Fruit fly (Drosophila melanogaster) whole organism, embryonic: Measurements from ENCODE around the gene dmrt11E.

ENCODE experiments used
- Abd-B ChIP-seq: fragments of 200-800 bp; sonication (Bioruptor generic); optimal IDR thresholded peaks from 2 replicates; lab custom pipeline; 2018; ENCODE audit warnings: missing biosample characterization, mild to moderate bottlenecking, missing genetic modification characterization, moderate library complexity
- CG10654 ChIP-seq: fragments of 200-800 bp; sonication (Bioruptor generic); optimal IDR thresholded peaks from 2 replicates; lab custom pipeline; 2016; ENCODE audit warnings: missing biosample characterization, missing genetic modification characterization
- CG11398 ChIP-seq: fragments of 200-800 bp; sonication (Bioruptor generic); optimal IDR thresholded peaks from 2 replicates; lab custom pipeline; 2016; ENCODE audit warnings: missing biosample characterization, missing genetic modification characterization
- CG11456 ChIP-seq: fragments of 200-800 bp; sonication (Bioruptor generic); IDR thresholded peaks from 3 replicates; pipeline ENCODE4 v1.3.6; 2022; ENCODE audit warnings: missing biosample characterization, missing genetic modification characterization
- CG12744 ChIP-seq: fragments of 200-800 bp; sonication (Bioruptor generic); optimal IDR thresholded peaks from 2 replicates; lab custom pipeline; 2016; ENCODE audit warnings: missing biosample characterization, missing genetic modification characterization
- CG12942 ChIP-seq: fragments of 200-800 bp; sonication (Bioruptor generic); optimal IDR thresholded peaks from 3 replicates; lab custom pipeline; 2016; ENCODE audit warnings: missing biosample characterization, missing genetic modification characterization
- CG14014 ChIP-seq: fragments of 200-800 bp; sonication (Bioruptor generic); IDR thresholded peaks from 2 replicates; pipeline ENCODE4 v1.3.6; 2022; ENCODE audit warnings: missing biosample characterization, missing genetic modification characterization
- CG14050 ChIP-seq: fragments of 200-800 bp; sonication (Bioruptor generic); IDR thresholded peaks from 3 replicates; pipeline ENCODE4 v1.3.6; 2022; ENCODE audit warnings: missing biosample characterization, missing genetic modification characterization
- CG14441 ChIP-seq: fragments of 200-800 bp; sonication (Bioruptor generic); IDR thresholded peaks from 2 replicates; pipeline ENCODE4 v1.3.6; 2022; ENCODE audit warnings: missing biosample characterization, missing genetic modification characterization
- CG14710 ChIP-seq: fragments of 200-800 bp; sonication (Bioruptor generic); optimal IDR thresholded peaks from 3 replicates; lab custom pipeline; 2019; ENCODE audit warnings: missing biosample characterization, mild to moderate bottlenecking, missing genetic modification characterization, moderate library complexity
- CG14860 ChIP-seq: fragments of 200-800 bp; sonication (Bioruptor generic); IDR thresholded peaks from 3 replicates; pipeline ENCODE4 v1.3.6; 2022; ENCODE audit warnings: missing biosample characterization, missing genetic modification characterization; ENCODE audit not compliant: partially characterized antibody
- CG1529 ChIP-seq: fragments of 200-800 bp; sonication (Bioruptor generic); optimal IDR thresholded peaks from 3 replicates; lab custom pipeline; 2018; ENCODE audit warnings: missing biosample characterization, missing genetic modification characterization
- CG1602 ChIP-seq: fragments of 200-800 bp; sonication (Bioruptor generic); optimal IDR thresholded peaks from 3 replicates; lab custom pipeline; 2016; ENCODE audit warnings: missing biosample characterization, missing genetic modification characterization
- CG17361 ChIP-seq: fragments of 200-800 bp; sonication (Bioruptor generic); IDR thresholded peaks from 3 replicates; pipeline ENCODE4 v1.3.6; 2022; ENCODE audit warnings: missing biosample characterization, missing genetic modification characterization
- CG17568 ChIP-seq: fragments of 200-800 bp; sonication (Bioruptor generic); optimal IDR thresholded peaks from 2 replicates; lab custom pipeline; 2018; ENCODE audit warnings: missing biosample characterization, mild to moderate bottlenecking, missing genetic modification characterization, moderate library complexity
- CG18619 ChIP-seq: fragments of 200-800 bp; sonication (Bioruptor generic); optimal IDR thresholded peaks from 3 replicates; lab custom pipeline; 2017; ENCODE audit warnings: missing biosample characterization, mild to moderate bottlenecking, missing genetic modification characterization
- CG30403 ChIP-seq: fragments of 200-800 bp; sonication (Bioruptor generic); optimal IDR thresholded peaks from 3 replicates; lab custom pipeline; 2016; ENCODE audit warnings: missing biosample characterization, missing genetic modification characterization
- CG32772 ChIP-seq: fragments of 200-800 bp; sonication (Bioruptor generic); IDR thresholded peaks from 2 replicates; pipeline ENCODE4 v1.3.6; 2022; ENCODE audit warnings: missing biosample characterization, missing genetic modification characterization
- CG3407 ChIP-seq: fragments of 200-800 bp; sonication (Bioruptor generic); optimal IDR thresholded peaks from 2 replicates; lab custom pipeline; 2018; ENCODE audit warnings: missing biosample characterization, mild to moderate bottlenecking, missing genetic modification characterization
- CG34224 ChIP-seq: fragments of 200-800 bp; sonication (Bioruptor generic); IDR thresholded peaks from 3 replicates; pipeline ENCODE4 v1.3.6; 2022; ENCODE audit warnings: missing biosample characterization, missing genetic modification characterization; ENCODE audit not compliant: partially characterized antibody
- CG34422 ChIP-seq: fragments of 200-800 bp; sonication (Bioruptor generic); IDR thresholded peaks from 3 replicates; pipeline ENCODE4 v1.3.6; 2022; ENCODE audit warnings: missing biosample characterization, missing genetic modification characterization
- CG6683 ChIP-seq: fragments of 200-800 bp; sonication (Bioruptor generic); optimal IDR thresholded peaks from 2 replicates; lab custom pipeline; 2017; ENCODE audit warnings: missing biosample characterization, mild to moderate bottlenecking, missing genetic modification characterization, missing genetic modification reagents
- CG7745 ChIP-seq: fragments of 200-800 bp; sonication (Bioruptor generic); optimal IDR thresholded peaks from 2 replicates; lab custom pipeline; 2018; ENCODE audit warnings: missing biosample characterization, mild to moderate bottlenecking, missing genetic modification characterization, moderate library complexity
- CG9437 ChIP-seq: fragments of 200-800 bp; sonication (Bioruptor generic); optimal IDR thresholded peaks from 2 replicates; lab custom pipeline; 2018; ENCODE audit warnings: missing biosample characterization, mild to moderate bottlenecking, missing genetic modification characterization
- CG9932 ChIP-seq: fragments of 200-800 bp; sonication (Bioruptor generic); IDR thresholded peaks from 2 replicates; pipeline ENCODE4 v1.3.6; 2022; ENCODE audit warnings: missing biosample characterization, missing genetic modification characterization
- D19A ChIP-seq: fragments of 200-800 bp; optimal IDR thresholded peaks from 3 replicates; lab custom pipeline; 2019; ENCODE audit warnings: missing biosample characterization, mild to moderate bottlenecking, missing genetic modification characterization, moderate library complexity
- H2.0 ChIP-seq: fragments of 200-800 bp; sonication (Bioruptor generic); IDR thresholded peaks from 2 replicates; pipeline ENCODE4 v1.3.6; 2022; ENCODE audit warnings: missing biosample characterization, missing genetic modification characterization
- Lhr ChIP-seq: fragments of 200-800 bp; sonication (Bioruptor generic); optimal IDR thresholded peaks from 3 replicates; lab custom pipeline; 2017; ENCODE audit warnings: mild to moderate bottlenecking, missing biosample characterization, missing genetic modification reagents, missing genetic modification characterization
- Scr ChIP-seq: fragments of 200-800 bp; sonication (Bioruptor generic); IDR thresholded peaks from 2 replicates; pipeline ENCODE4 v1.3.6; 2022; ENCODE audit warnings: missing biosample characterization, missing genetic modification characterization; ENCODE audit not compliant: partially characterized antibody
- Six4 ChIP-seq: fragments of 200-800 bp; sonication (Bioruptor generic); optimal IDR thresholded peaks from 2 replicates; lab custom pipeline; 2016; ENCODE audit warnings: missing biosample characterization, missing genetic modification characterization
- abd-A ChIP-seq: fragments of 200-800 bp; sonication (Bioruptor generic); optimal IDR thresholded peaks from 3 replicates; lab custom pipeline; 2019; ENCODE audit warnings: missing biosample characterization, mild to moderate bottlenecking, missing genetic modification characterization, moderate library complexity
- amos ChIP-seq: fragments of 200-800 bp; sonication (Bioruptor generic); IDR thresholded peaks from 2 replicates; pipeline ENCODE4 v1.3.6; 2022; ENCODE audit warnings: missing biosample characterization, missing genetic modification characterization; ENCODE audit not compliant: partially characterized antibody
- bcd ChIP-seq: fragments of 200-800 bp; sonication (Bioruptor generic); optimal IDR thresholded peaks from 2 replicates; lab custom pipeline; 2017; ENCODE audit warnings: missing biosample characterization, mild to moderate bottlenecking, missing genetic modification characterization
- bigmax ChIP-seq: fragments of 200-800 bp; sonication (Bioruptor generic); optimal IDR thresholded peaks from 2 replicates; lab custom pipeline; 2018; ENCODE audit warnings: missing biosample characterization, mild to moderate bottlenecking, missing genetic modification characterization
- btn ChIP-seq: fragments of 200-800 bp; sonication (Bioruptor generic); optimal IDR thresholded peaks from 2 replicates; lab custom pipeline; 2016; ENCODE audit warnings: missing biosample characterization, missing genetic modification characterization
- danr ChIP-seq: fragments of 200-800 bp; sonication (Bioruptor generic); IDR thresholded peaks from 2 replicates; pipeline ENCODE4 v1.3.6; 2022; ENCODE audit warnings: missing biosample characterization, missing genetic modification characterization
- dimm ChIP-seq: fragments of 200-800 bp; sonication (Bioruptor generic); IDR thresholded peaks from 2 replicates; pipeline ENCODE4 v1.3.6; 2022; ENCODE audit warnings: missing biosample characterization, missing genetic modification characterization
- dm ChIP-seq: fragments of 200-800 bp; sonication (Bioruptor generic); optimal IDR thresholded peaks from 3 replicates; lab custom pipeline; 2016; ENCODE audit warnings: missing biosample characterization, missing genetic modification characterization
- eve ChIP-seq, 2 experiments: fragments of >200 bp; optimal IDR thresholded peaks; 2 replicates each; lab custom pipeline; 2017; ENCODE audit warnings: missing biosample characterization in 2 of 2, missing genetic modification characterization in 2 of 2
- ftz-f1 ChIP-seq: fragments of 200-800 bp; sonication (Bioruptor generic); optimal IDR thresholded peaks from 2 replicates; lab custom pipeline; 2016; ENCODE audit warnings: missing biosample characterization, missing genetic modification characterization
- grau ChIP-seq: fragments of 200-800 bp; optimal IDR thresholded peaks from 3 replicates; lab custom pipeline; 2019; ENCODE audit warnings: missing biosample characterization, mild to moderate bottlenecking, missing genetic modification characterization, moderate library complexity
- hth ChIP-seq: fragments of >200 bp; optimal IDR thresholded peaks from 2 replicates; lab custom pipeline; 2017; ENCODE audit warnings: inconsistent platforms
- knrl ChIP-seq: fragments of 200-800 bp; sonication (Bioruptor generic); IDR thresholded peaks from 3 replicates; pipeline ENCODE4 v1.3.6; 2022; ENCODE audit warnings: missing biosample characterization, missing genetic modification characterization; ENCODE audit not compliant: partially characterized antibody
- psq ChIP-seq: fragments of 200-800 bp; sonication (Bioruptor generic); optimal IDR thresholded peaks from 2 replicates; lab custom pipeline; 2017; ENCODE audit warnings: missing biosample characterization, missing genetic modification characterization
- row ChIP-seq: fragments of 200-800 bp; sonication (Bioruptor generic); IDR thresholded peaks from 3 replicates; pipeline ENCODE4 v1.3.6; 2022; ENCODE audit warnings: missing biosample characterization, missing genetic modification characterization
- run ChIP-seq: fragments of 200-800 bp; sonication (Bioruptor generic); optimal IDR thresholded peaks from 3 replicates; lab custom pipeline; 2018; ENCODE audit warnings: missing biosample characterization, mild to moderate bottlenecking, missing genetic modification characterization
- sna ChIP-seq: fragments of 200-800 bp; sonication (Bioruptor generic); IDR thresholded peaks from 2 replicates; pipeline ENCODE4 v1.3.6; 2022; ENCODE audit warnings: missing biosample characterization, missing genetic modification characterization; ENCODE audit not compliant: partially characterized antibody
- so ChIP-seq: fragments of 200-800 bp; sonication (Bioruptor generic); IDR thresholded peaks from 3 replicates; pipeline ENCODE4 v1.3.6; 2022; ENCODE audit warnings: missing biosample characterization, missing genetic modification characterization
- stc ChIP-seq: fragments of 200-800 bp; sonication (Bioruptor generic); IDR thresholded peaks from 2 replicates; pipeline ENCODE4 v1.3.6; 2022; ENCODE audit warnings: missing biosample characterization, missing genetic modification characterization
- vfl ChIP-seq: fragments of 200-800 bp; sonication (Bioruptor generic); optimal IDR thresholded peaks from 2 replicates; lab custom pipeline; 2016; ENCODE audit warnings: missing biosample characterization, missing genetic modification characterization
- yki ChIP-seq: fragments of >200 bp; optimal IDR thresholded peaks from 3 replicates; lab custom pipeline; 2018
- zen ChIP-seq: fragments of 200-800 bp; sonication (Bioruptor generic); optimal IDR thresholded peaks from 3 replicates; lab custom pipeline; 2018; ENCODE audit warnings: missing biosample characterization, mild to moderate bottlenecking, missing genetic modification characterization, moderate library complexity

Gene dmrt11E

DNA sequence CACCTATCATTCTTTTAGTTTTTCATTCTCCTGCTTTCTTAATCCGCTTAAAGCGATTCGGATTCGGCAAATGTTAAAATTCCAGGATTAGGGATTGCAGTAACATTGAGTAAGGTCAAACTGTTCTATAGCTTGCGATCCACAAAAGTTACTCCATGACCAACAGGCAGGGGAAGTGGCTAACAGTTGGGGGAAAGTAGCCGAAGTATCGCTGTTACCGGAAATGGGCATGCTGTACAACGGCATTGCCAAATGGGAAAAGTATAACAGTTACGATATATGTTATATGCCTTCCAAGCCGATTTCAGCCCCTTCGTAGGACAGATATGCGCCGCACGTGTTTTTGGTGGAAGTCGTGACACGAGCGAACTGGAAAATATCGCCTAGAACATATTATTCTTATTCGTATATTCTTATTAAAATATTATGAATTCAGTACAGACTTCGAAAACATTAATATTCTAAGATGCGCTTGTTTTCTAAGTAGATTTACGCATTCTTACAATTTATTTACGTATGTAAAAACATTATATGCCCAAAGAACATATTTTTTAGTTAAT is 9.7 kb upstream of the dmrt11E start (continued):
- TF ChIP-seq btn (no peak), CG6683 (GFP tag; lab: Kevin White, UChicago) (no peak), CG14710 (tag; lab: Kevin White, UChicago) (no peak), run (tag; lab: Kevin White, UChicago) (no peak), abd-A (tag; lab: Kevin White, UChicago) (peak; percentile 21), sna (GFP tag; lab: Robert Waterston, UW) (no peak), CG11456 (GFP tag; lab: Robert Waterston, UW) (no peak), CG18619 (GFP tag; lab: Kevin White, UChicago) (no peak), CG10654 (no peak), grau (tag; lab: Kevin White, UChicago) (no peak), CG12942 (no peak), CG9932 (GFP tag; lab: Robert Waterston, UW) (no peak), CG34224 (GFP tag; lab: Robert Waterston, UW) (peak; percentile 25; the same call in 2 of the 3 replicates), CG14014 (GFP tag; lab: Robert Waterston, UW) (no peak), CG14441 (GFP tag; lab: Robert Waterston, UW) (no peak), hth (lab: Kevin White, UChicago) (no peak), stc (no peak), CG1529 (no peak), psq (GFP tag; lab: Kevin White, UChicago) (no peak), amos (peak; percentile 64), CG14860 (GFP tag; lab: Robert Waterston, UW) (0 out of 3 replicates have a peak, but pooled peaks have one; percentile 45), CG1602 (no peak), bigmax (GFP tag; lab: Kevin White, UChicago) (no peak), Abd-B (GFP tag; lab: Kevin White, UChicago) (no peak), CG7745 (tag; lab: Kevin White, UChicago) (no peak), dm (GFP tag; lab: Kevin White, UChicago) (no peak), Lhr (GFP tag; lab: Kevin White, UChicago) (no peak), vfl (no peak), CG14050 (GFP tag; lab: Robert Waterston, UW) (no peak), bcd (GFP tag; lab: Kevin White, UChicago) (no peak), so (GFP tag; lab: Robert Waterston, UW) (no peak), eve (GFP tag; optimal IDR thresholded peaks at IDR 0.05; lab: Kevin White, UChicago) (no peak), H2.0 (GFP tag; lab: Robert Waterston, UW) (no peak), CG12744 (no peak), knrl (peak; percentile 62; the same call in 2 of the 3 replicates), Scr (GFP tag; lab: Robert Waterston, UW) (peak; percentile 71), Six4 (GFP tag; lab: Kevin White, UChicago) (no peak), danr (no peak), D19A (tag; lab: Kevin White, UChicago) (no peak), CG32772 (GFP tag; lab: Robert Waterston, UW) (no peak), CG17568 (GFP tag; lab: Kevin White, UChicago) (no peak), CG34422 (GFP tag; lab: Robert Waterston, UW) (no peak), dimm (GFP tag; lab: Robert Waterston, UW) (no peak), CG9437 (GFP tag; lab: Kevin White, UChicago) (no peak), CG11398 (no peak), zen (tag; lab: Kevin White, UChicago) (no peak), row (GFP tag; lab: Robert Waterston, UW) (peak; percentile 61), yki (lab: Kevin White, UChicago) (no peak), ftz-f1 (no peak), CG17361 (GFP tag; lab: Robert Waterston, UW) (no peak), CG3407 (GFP tag; lab: Kevin White, UChicago) (no peak), CG30403 (GFP tag; lab: Kevin White, UChicago) (no peak)
